Fruit fly (Drosophila melanogaster) whole organism, embryonic: ENCODE measurements around the gene Epp.

Experiments used
- Antp ChIP-seq: fragments of 200-800 bp; sonication (Bioruptor generic); optimal IDR thresholded peaks from 3 replicates; lab custom pipeline; 2016; ENCODE audit warnings: missing biosample characterization, missing genetic modification characterization
- CG11247 ChIP-seq: fragments of 200-800 bp; sonication (Bioruptor generic); IDR thresholded peaks from 2 replicates; pipeline ENCODE4 v1.3.6; 2022; ENCODE audit warnings: missing biosample characterization, missing genetic modification characterization
- CG12769 ChIP-seq: fragments of 200-800 bp; sonication (Bioruptor generic); optimal IDR thresholded peaks from 2 replicates; lab custom pipeline; 2019; ENCODE audit warnings: missing biosample characterization, mild to moderate bottlenecking, missing genetic modification characterization, moderate library complexity
- CG12942 ChIP-seq: fragments of 200-800 bp; sonication (Bioruptor generic); optimal IDR thresholded peaks from 3 replicates; lab custom pipeline; 2016; ENCODE audit warnings: missing biosample characterization, missing genetic modification characterization
- CG13624 ChIP-seq: fragments of 200-800 bp; sonication (Bioruptor generic); optimal IDR thresholded peaks from 2 replicates; lab custom pipeline; 2016; ENCODE audit warnings: missing biosample characterization, missing genetic modification characterization
- CG17829 ChIP-seq: fragments of 200-800 bp; optimal IDR thresholded peaks from 2 replicates; lab custom pipeline; 2019; ENCODE audit warnings: missing biosample characterization, mild to moderate bottlenecking, missing genetic modification characterization, moderate library complexity
- CG18599 ChIP-seq: fragments of 200-800 bp; sonication (Bioruptor generic); optimal IDR thresholded peaks from 3 replicates; lab custom pipeline; 2017; ENCODE audit warnings: missing biosample characterization, missing genetic modification characterization, mild to moderate bottlenecking, moderate library complexity, missing genetic modification reagents
- CG30431 ChIP-seq: fragments of 200-800 bp; sonication (Bioruptor generic); optimal IDR thresholded peaks from 2 replicates; lab custom pipeline; 2017; ENCODE audit warnings: missing biosample characterization, missing genetic modification characterization
- CG33557 ChIP-seq: fragments of 200-800 bp; sonication (Bioruptor generic); optimal IDR thresholded peaks from 2 replicates; lab custom pipeline; 2019; ENCODE audit warnings: missing biosample characterization, mild to moderate bottlenecking, missing genetic modification characterization, moderate library complexity
- CG34224 ChIP-seq: fragments of 200-800 bp; sonication (Bioruptor generic); IDR thresholded peaks from 3 replicates; pipeline ENCODE4 v1.3.6; 2022; ENCODE audit warnings: missing biosample characterization, missing genetic modification characterization; ENCODE audit not compliant: partially characterized antibody
- CG5180 ChIP-seq: fragments of 200-800 bp; sonication (Bioruptor generic); optimal IDR thresholded peaks from 3 replicates; lab custom pipeline; 2017; ENCODE audit warnings: missing biosample characterization, missing genetic modification characterization, mild to moderate bottlenecking, moderate library complexity, missing genetic modification reagents
- CG6254 ChIP-seq: fragments of 200-800 bp; sonication (Bioruptor generic); optimal IDR thresholded peaks from 3 replicates; lab custom pipeline; 2017; ENCODE audit warnings: mild to moderate bottlenecking, missing biosample characterization, missing genetic modification reagents, missing genetic modification characterization
- CG8290 ChIP-seq, 3 experiments: fragments of 200-800 bp; sonication (Bioruptor generic); optimal IDR thresholded peaks; 2 replicates each; lab custom pipeline; 2016 to 2019; ENCODE audit warnings: missing biosample characterization in 3 of 3, missing genetic modification characterization in 3 of 3, mild to moderate bottlenecking in 2 of 3, moderate library complexity in 1 of 3
- CG8478 ChIP-seq: fragments of >200 bp; optimal IDR thresholded peaks from 2 replicates; lab custom pipeline; 2018
- CG8924 ChIP-seq: fragments of 200-800 bp; optimal IDR thresholded peaks from 3 replicates; lab custom pipeline; 2019; ENCODE audit warnings: missing biosample characterization, mild to moderate bottlenecking, missing genetic modification characterization, moderate library complexity
- CTCF ChIP-seq: fragments of 200-800 bp; sonication (Bioruptor generic); optimal IDR thresholded peaks from 2 replicates; lab custom pipeline; 2017; ENCODE audit warnings: missing biosample characterization, mild to moderate bottlenecking, missing genetic modification characterization, moderate library complexity
- Camta ChIP-seq: fragments of 200-800 bp; sonication (Bioruptor generic); optimal IDR thresholded peaks from 2 replicates; lab custom pipeline; 2016; ENCODE audit warnings: missing biosample characterization, missing genetic modification characterization
- Dbx ChIP-seq: fragments of 200-800 bp; sonication (Bioruptor generic); IDR thresholded peaks from 3 replicates; pipeline ENCODE4 v1.3.6; 2022; ENCODE audit warnings: missing biosample characterization, missing genetic modification characterization
- ERR ChIP-seq: fragments of 200-800 bp; sonication (Bioruptor generic); optimal IDR thresholded peaks from 2 replicates; lab custom pipeline; 2016; ENCODE audit warnings: missing biosample characterization, missing genetic modification characterization
- Ets97D ChIP-seq: fragments of 200-800 bp; sonication (Bioruptor generic); optimal IDR thresholded peaks from 3 replicates; lab custom pipeline; 2016; ENCODE audit warnings: missing biosample characterization, missing genetic modification characterization
- Hr78 ChIP-seq, 2 experiments: fragments of 200-800 bp in 1 of 2; fragments of >200 bp in 1 of 2; sonication (Bioruptor generic) in 1 of 2; optimal IDR thresholded peaks; 2 replicates each; lab custom pipeline; 2017 to 2019; ENCODE audit warnings: missing biosample characterization in 2 of 2, missing genetic modification characterization in 2 of 2, mild to moderate bottlenecking in 1 of 2, moderate library complexity in 1 of 2
- Jarid2 ChIP-seq: fragments of 200-800 bp; sonication (Bioruptor generic); optimal IDR thresholded peaks from 3 replicates; lab custom pipeline; 2017; ENCODE audit warnings: mild to moderate bottlenecking, missing biosample characterization, missing genetic modification reagents, missing genetic modification characterization
- MTF-1 ChIP-seq: fragments of 200-800 bp; sonication (Bioruptor generic); optimal IDR thresholded peaks from 2 replicates; lab custom pipeline; 2018; ENCODE audit warnings: missing biosample characterization, mild to moderate bottlenecking, missing genetic modification characterization, borderline replicate concordance
- Nf-YC ChIP-seq: fragments of 200-800 bp; optimal IDR thresholded peaks from 3 replicates; lab custom pipeline; 2019; ENCODE audit warnings: missing biosample characterization, mild to moderate bottlenecking, missing genetic modification characterization, moderate library complexity
- Rx ChIP-seq: fragments of 200-800 bp; sonication (Bioruptor generic); IDR thresholded peaks from 2 replicates; pipeline ENCODE4 v1.3.6; 2022; ENCODE audit warnings: missing biosample characterization, missing genetic modification characterization
- Sin3A ChIP-seq: fragments of >200 bp; optimal IDR thresholded peaks from 2 replicates; lab custom pipeline; 2018
- Sox100B ChIP-seq: fragments of 200-800 bp; sonication (Bioruptor generic); optimal IDR thresholded peaks from 3 replicates; lab custom pipeline; 2018; ENCODE audit warnings: missing biosample characterization, mild to moderate bottlenecking, missing genetic modification characterization
- al ChIP-seq: fragments of 200-800 bp; sonication (Bioruptor generic); IDR thresholded peaks from 2 replicates; pipeline ENCODE4 v1.3.6; 2022; ENCODE audit warnings: missing biosample characterization, missing genetic modification characterization
- bigmax ChIP-seq: fragments of 200-800 bp; sonication (Bioruptor generic); optimal IDR thresholded peaks from 2 replicates; lab custom pipeline; 2018; ENCODE audit warnings: missing biosample characterization, mild to moderate bottlenecking, missing genetic modification characterization
- chm ChIP-seq: fragments of 200-800 bp; sonication (Bioruptor generic); IDR thresholded peaks from 2 replicates; pipeline ENCODE4 v1.3.6; 2022; ENCODE audit warnings: missing biosample characterization, missing genetic modification characterization
- crp ChIP-seq, 2 experiments: fragments of 200-800 bp; sonication (Bioruptor generic); optimal IDR thresholded peaks; 2 replicates in 1 of 2; 3 replicates in 1 of 2; lab custom pipeline; 2017; ENCODE audit warnings: missing biosample characterization in 2 of 2, missing genetic modification characterization in 2 of 2, mild to moderate bottlenecking in 1 of 2, moderate library complexity in 1 of 2
- dan ChIP-seq: fragments of 200-800 bp; sonication (Bioruptor generic); IDR thresholded peaks from 2 replicates; pipeline ENCODE4 v1.3.6; 2022; ENCODE audit warnings: missing biosample characterization, missing genetic modification characterization
- ems ChIP-seq: fragments of 200-800 bp; sonication (Bioruptor generic); optimal IDR thresholded peaks from 3 replicates; lab custom pipeline; 2016; ENCODE audit warnings: missing biosample characterization, missing genetic modification characterization
- fd96Cb ChIP-seq: fragments of 200-800 bp; sonication (Bioruptor generic); optimal IDR thresholded peaks from 2 replicates; lab custom pipeline; 2018; ENCODE audit warnings: missing biosample characterization, mild to moderate bottlenecking, missing genetic modification characterization, moderate library complexity
- gce ChIP-seq: fragments of 200-800 bp; sonication (Bioruptor generic); IDR thresholded peaks from 3 replicates; pipeline ENCODE4 v1.3.6; 2022; ENCODE audit warnings: missing biosample characterization, missing genetic modification characterization
- kni ChIP-seq: fragments of 200-800 bp; sonication (Bioruptor generic); optimal IDR thresholded peaks from 3 replicates; lab custom pipeline; 2017; ENCODE audit warnings: mild to moderate bottlenecking, missing biosample characterization, missing genetic modification reagents, missing genetic modification characterization
- mirr ChIP-seq: fragments of 200-800 bp; sonication (Bioruptor generic); optimal IDR thresholded peaks from 3 replicates; lab custom pipeline; 2018; ENCODE audit warnings: missing biosample characterization, mild to moderate bottlenecking, missing genetic modification characterization
- nau ChIP-seq: fragments of 200-800 bp; sonication (Bioruptor generic); optimal IDR thresholded peaks from 3 replicates; lab custom pipeline; 2017; ENCODE audit warnings: missing biosample characterization, mild to moderate bottlenecking, missing genetic modification characterization, missing genetic modification reagents
- nerfin-1 ChIP-seq: fragments of 200-800 bp; sonication (Bioruptor generic); optimal IDR thresholded peaks from 3 replicates; lab custom pipeline; 2019; ENCODE audit warnings: missing biosample characterization, mild to moderate bottlenecking, missing genetic modification characterization, moderate library complexity
- otp ChIP-seq: fragments of 200-800 bp; sonication (Bioruptor generic); IDR thresholded peaks from 3 replicates; pipeline ENCODE4, ENCODE4 v1.3.6; 2022; ENCODE audit warnings: missing biosample characterization, missing genetic modification characterization
- pzg ChIP-seq: fragments of 200-800 bp; sonication (Bioruptor generic); optimal IDR thresholded peaks from 3 replicates; lab custom pipeline; 2018; ENCODE audit warnings: missing biosample characterization, mild to moderate bottlenecking, missing genetic modification characterization, moderate library complexity
- ranshi ChIP-seq: fragments of 200-800 bp; sonication (Bioruptor generic); IDR thresholded peaks from 2 replicates; pipeline ENCODE4 v1.3.6; 2022; ENCODE audit warnings: missing biosample characterization, missing genetic modification characterization
- repo ChIP-seq: fragments of 200-800 bp; sonication (Bioruptor generic); optimal IDR thresholded peaks from 2 replicates; lab custom pipeline; 2016; ENCODE audit warnings: missing biosample characterization, missing genetic modification characterization
- scrt ChIP-seq: fragments of 200-800 bp; sonication (Bioruptor generic); optimal IDR thresholded peaks from 2 replicates; lab custom pipeline; 2018; ENCODE audit warnings: missing biosample characterization, mild to moderate bottlenecking, missing genetic modification characterization, moderate library complexity
- slp2 ChIP-seq: fragments of 200-800 bp; sonication (Bioruptor generic); optimal IDR thresholded peaks from 2 replicates; lab custom pipeline; 2016; ENCODE audit warnings: missing biosample characterization, missing genetic modification characterization
- sr ChIP-seq: fragments of 200-800 bp; sonication (Bioruptor generic); IDR thresholded peaks from 3 replicates; pipeline ENCODE4 v1.3.6; 2022; ENCODE audit warnings: missing biosample characterization, missing genetic modification characterization
- toy ChIP-seq: fragments of 200-800 bp; sonication (Bioruptor generic); IDR thresholded peaks from 2 replicates; pipeline ENCODE4 v1.3.6; 2022; ENCODE audit warnings: missing biosample characterization, missing genetic modification characterization
- unpg ChIP-seq: fragments of 200-800 bp; sonication (Bioruptor generic); optimal IDR thresholded peaks from 3 replicates; lab custom pipeline; 2018; ENCODE audit warnings: missing biosample characterization, mild to moderate bottlenecking, missing genetic modification characterization, moderate library complexity
- wek ChIP-seq: fragments of 200-800 bp; sonication (Bioruptor generic); optimal IDR thresholded peaks from 3 replicates; lab custom pipeline; 2018; ENCODE audit warnings: missing biosample characterization, mild to moderate bottlenecking, missing genetic modification characterization, moderate library complexity
- yki ChIP-seq: fragments of >200 bp; optimal IDR thresholded peaks from 3 replicates; lab custom pipeline; 2018
- zfh1 ChIP-seq: fragments of 200-800 bp; sonication (Bioruptor generic); IDR thresholded peaks from 3 replicates; pipeline ENCODE4 v1.3.6; 2022; ENCODE audit warnings: missing biosample characterization, missing genetic modification characterization

Epp gene

DNA sequence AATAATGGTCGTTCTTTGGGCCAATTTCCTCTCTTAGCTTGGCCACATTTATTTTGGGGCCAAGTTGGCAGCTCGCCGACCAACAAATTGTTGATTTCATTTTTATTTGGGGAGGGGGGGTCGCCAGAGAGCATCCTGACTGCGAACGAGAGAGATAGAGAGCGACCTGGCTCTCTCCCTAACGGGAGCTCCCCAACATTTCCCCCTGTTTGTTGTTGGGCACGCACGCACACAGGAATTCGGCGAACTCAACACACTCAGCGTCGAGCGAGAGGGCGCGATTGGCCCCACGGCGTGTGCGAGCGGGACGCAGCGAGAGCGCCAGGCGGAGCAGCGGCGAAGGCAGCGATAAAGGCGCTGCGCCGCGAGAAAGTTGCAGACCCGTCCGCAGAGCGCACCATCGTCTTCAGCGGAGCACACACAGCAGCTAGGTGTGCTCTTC, 29.9 kb downstream of the Epp start, which contains the start of gene CG31140 (continued):
- TF ChIP-seq Jarid2 (GFP tag; lab: Kevin White, UChicago), result peak; percentile 2
- TF ChIP-seq Sox100B (GFP tag; lab: Kevin White, UChicago), result no peak
- TF ChIP-seq scrt, result peak; percentile 97
- 0 out of 3 replicates have a peak, but pooled peaks have one; percentile 37 for TF ChIP-seq zfh1 (GFP tag; lab: Robert Waterston, UW)
- TF ChIP-seq nerfin-1 (tag; lab: Kevin White, UChicago), result peak; percentile 44
- TF ChIP-seq Dbx, result 0 out of 3 replicates have a peak, but pooled peaks have one; percentile 23
- no peak for TF ChIP-seq Ets97D
- TF ChIP-seq crp (GFP tag; optimal IDR thresholded peaks at IDR 0.05; lab: Kevin White, UChicago), result no peak
- peak; percentile 35; the same call in 1 of the 3 replicates for TF ChIP-seq CG34224 (GFP tag; lab: Robert Waterston, UW)
- TF ChIP-seq Nf-YC (tag; lab: Kevin White, UChicago), result peak; percentile 48
- peak; percentile 0 for TF ChIP-seq repo (GFP tag; lab: Kevin White, UChicago)
- TF ChIP-seq ranshi (GFP tag; lab: Robert Waterston, UW), result peak; percentile 19; the same call in 1 of the 2 replicates
- TF ChIP-seq mirr (GFP tag; lab: Kevin White, UChicago), result peak; percentile 38
- TF ChIP-seq Camta (GFP tag; lab: Kevin White, UChicago), result no peak
- 0 out of 3 replicates have a peak, but pooled peaks have one; percentile 21 for TF ChIP-seq otp
- TF ChIP-seq MTF-1 (GFP tag; lab: Kevin White, UChicago), result peak; percentile 1
- peak; percentile 31 for TF ChIP-seq CTCF (GFP tag; lab: Kevin White, UChicago)
- TF ChIP-seq sr (GFP tag; lab: Robert Waterston, UW), result peak; percentile 38; the same call in 1 of the 3 replicates
- peak; percentile 61; the same call in 1 of the 2 replicates for TF ChIP-seq chm (GFP tag; lab: Robert Waterston, UW)
- no peak for TF ChIP-seq fd96Cb
- peak; percentile 7 for TF ChIP-seq CG8924
- no peak for TF ChIP-seq dan (GFP tag; lab: Robert Waterston, UW)
- TF ChIP-seq CG8290 (GFP tag; optimal IDR thresholded peaks at IDR 0.05; lab: Kevin White, UChicago), result peak; percentile 36
- peak; percentile 50 to 64 for TF ChIP-seq CG8290 (tag; optimal IDR thresholded peaks at IDR 0.05; lab: Kevin White, UChicago)
- TF ChIP-seq yki (lab: Kevin White, UChicago), result peak; percentile 36
- TF ChIP-seq CG8478 (lab: Kevin White, UChicago), result peak; percentile 83
- TF ChIP-seq slp2, result no peak
- peak; percentile 76 for TF ChIP-seq CG12769
- peak; percentile 3 for TF ChIP-seq nau (GFP tag; lab: Kevin White, UChicago)
- no peak for TF ChIP-seq CG30431 (GFP tag; lab: Kevin White, UChicago)
- no peak for TF ChIP-seq Rx (GFP tag; lab: Robert Waterston, UW)
- TF ChIP-seq unpg (GFP tag; lab: Kevin White, UChicago), result no peak
- peak; percentile 43 for TF ChIP-seq pzg (GFP tag; lab: Kevin White, UChicago)
- no peak for TF ChIP-seq Hr78 (GFP tag; optimal IDR thresholded peaks at IDR 0.05; lab: Kevin White, UChicago)
- TF ChIP-seq toy (GFP tag; lab: Robert Waterston, UW), result 0 out of 2 replicates have a peak, but pooled peaks have one; percentile 32
- TF ChIP-seq, all 482 proteins: peak for 92

DNA sequence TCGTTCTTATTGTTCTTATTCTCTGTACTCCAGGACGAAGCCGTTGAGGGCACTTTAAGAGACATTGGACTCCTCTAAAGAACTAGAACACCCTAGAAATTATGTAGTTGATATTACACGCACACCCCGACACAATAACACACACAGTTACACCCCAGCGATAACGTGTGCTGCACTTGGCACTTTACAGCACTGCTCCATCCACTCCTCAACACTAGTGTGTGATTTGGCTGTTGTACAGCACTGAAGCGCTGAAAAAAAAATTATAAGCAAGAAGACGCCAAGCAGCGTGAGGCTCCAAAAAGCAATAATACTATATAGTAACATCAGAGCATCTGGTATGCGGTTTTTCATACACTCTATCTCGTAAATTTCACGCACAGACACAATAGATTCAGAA, 31.9 kb downstream of the Epp start:
- TF ChIP-seq Sin3A (lab: Kevin White, UChicago), result no peak
- no peak for TF ChIP-seq ems (GFP tag; lab: Kevin White, UChicago)
- TF ChIP-seq yki (lab: Kevin White, UChicago), result no peak
- TF ChIP-seq wek, result no peak
- no peak for TF ChIP-seq CG5180 (GFP tag; lab: Kevin White, UChicago)
- no peak for TF ChIP-seq CG12942 (GFP tag; lab: Kevin White, UChicago)
- no peak for TF ChIP-seq kni
- no peak for TF ChIP-seq bigmax
- TF ChIP-seq CG18599, result no peak
- TF ChIP-seq CG13624 (GFP tag; lab: Kevin White, UChicago), result no peak
- TF ChIP-seq CG11247 (GFP tag; lab: Robert Waterston, UW), result no peak
- no peak for TF ChIP-seq CG17829
- TF ChIP-seq CG8290 (GFP tag; optimal IDR thresholded peaks at IDR 0.05; lab: Kevin White, UChicago), result peak; percentile 36
- no peak for TF ChIP-seq CG8290 (tag; optimal IDR thresholded peaks at IDR 0.05; lab: Kevin White, UChicago)
- 0 out of 3 replicates have a peak, but pooled peaks have one; percentile 8 for TF ChIP-seq gce (GFP tag; lab: Robert Waterston, UW)
- TF ChIP-seq Antp (GFP tag; lab: Kevin White, UChicago), result no peak
- no peak for TF ChIP-seq ERR (GFP tag; lab: Kevin White, UChicago)
- TF ChIP-seq CG33557 (GFP tag; lab: Kevin White, UChicago), result no peak
- TF ChIP-seq al (GFP tag; lab: Robert Waterston, UW), result no peak
- no peak for TF ChIP-seq CG6254
